Fruit fly (Drosophila melanogaster) whole organism, embryonic: ENCODE measurements around the gene axo.

Source experiments
- Bdp1 ChIP-seq: fragments of 200-800 bp; sonication (Bioruptor generic); optimal IDR thresholded peaks from 3 replicates; lab custom pipeline; 2016; ENCODE audit warnings: missing biosample characterization, missing genetic modification characterization
- CG10979 ChIP-seq: fragments of 200-800 bp; sonication (Bioruptor generic); optimal IDR thresholded peaks from 2 replicates; lab custom pipeline; 2018; ENCODE audit warnings: missing biosample characterization, mild to moderate bottlenecking, missing genetic modification characterization, moderate library complexity
- CG11247 ChIP-seq: fragments of 200-800 bp; sonication (Bioruptor generic); IDR thresholded peaks from 2 replicates; pipeline ENCODE4 v1.3.6; 2022; ENCODE audit warnings: missing biosample characterization, missing genetic modification characterization
- CG12219 ChIP-seq: fragments of 200-800 bp; sonication (Bioruptor generic); optimal IDR thresholded peaks from 3 replicates; lab custom pipeline; 2018; ENCODE audit warnings: missing biosample characterization, mild to moderate bottlenecking, missing genetic modification characterization
- CG14710 ChIP-seq: fragments of 200-800 bp; sonication (Bioruptor generic); optimal IDR thresholded peaks from 3 replicates; lab custom pipeline; 2019; ENCODE audit warnings: missing biosample characterization, mild to moderate bottlenecking, missing genetic modification characterization, moderate library complexity
- CG17912 ChIP-seq: fragments of 200-800 bp; sonication (Bioruptor generic); optimal IDR thresholded peaks from 2 replicates; lab custom pipeline; 2018; ENCODE audit warnings: missing biosample characterization, mild to moderate bottlenecking, missing genetic modification characterization
- CG30431 ChIP-seq: fragments of 200-800 bp; sonication (Bioruptor generic); optimal IDR thresholded peaks from 2 replicates; lab custom pipeline; 2017; ENCODE audit warnings: missing biosample characterization, missing genetic modification characterization
- CG31388 ChIP-seq: fragments of 200-800 bp; sonication (Bioruptor generic); optimal IDR thresholded peaks from 2 replicates; lab custom pipeline; 2016; ENCODE audit warnings: missing biosample characterization, missing genetic modification characterization
- CG33557 ChIP-seq: fragments of 200-800 bp; sonication (Bioruptor generic); optimal IDR thresholded peaks from 2 replicates; lab custom pipeline; 2019; ENCODE audit warnings: missing biosample characterization, mild to moderate bottlenecking, missing genetic modification characterization, moderate library complexity
- CG34376 ChIP-seq: fragments of 200-800 bp; sonication (Bioruptor generic); optimal IDR thresholded peaks from 2 replicates; lab custom pipeline; 2018; ENCODE audit warnings: missing biosample characterization, mild to moderate bottlenecking, missing genetic modification characterization
- CG3838 ChIP-seq: fragments of 200-800 bp; sonication (Bioruptor generic); optimal IDR thresholded peaks from 3 replicates; lab custom pipeline; 2016; ENCODE audit warnings: missing biosample characterization, missing genetic modification characterization
- CG3995 ChIP-seq: fragments of 200-800 bp; sonication (Bioruptor generic); optimal IDR thresholded peaks from 3 replicates; lab custom pipeline; 2016; ENCODE audit warnings: missing biosample characterization, missing genetic modification characterization
- CG4328 ChIP-seq: fragments of 200-800 bp; sonication (Bioruptor generic); optimal IDR thresholded peaks from 3 replicates; lab custom pipeline; 2017; ENCODE audit warnings: missing biosample characterization, missing genetic modification reagents, missing genetic modification characterization
- CG8089 ChIP-seq: fragments of 200-800 bp; sonication (Bioruptor generic); optimal IDR thresholded peaks from 3 replicates; lab custom pipeline; 2016; ENCODE audit warnings: missing biosample characterization, missing genetic modification characterization
- CG8359 ChIP-seq: fragments of 200-800 bp; sonication (Bioruptor generic); optimal IDR thresholded peaks from 2 replicates; lab custom pipeline; 2017; ENCODE audit warnings: missing biosample characterization, mild to moderate bottlenecking, missing genetic modification characterization, borderline replicate concordance
- CHES-1-like ChIP-seq: fragments of 200-800 bp; sonication (Bioruptor generic); optimal IDR thresholded peaks from 2 replicates; lab custom pipeline; 2016; ENCODE audit warnings: missing biosample characterization, missing genetic modification characterization
- Chrac-16 ChIP-seq: fragments of 200-800 bp; sonication (Bioruptor generic); optimal IDR thresholded peaks from 3 replicates; lab custom pipeline; 2016; ENCODE audit warnings: missing biosample characterization, missing genetic modification characterization
- D ChIP-seq, 2 experiments: fragments of 200-800 bp in 1 of 2; fragments of >200 bp in 1 of 2; sonication (Bioruptor generic) in 1 of 2; optimal IDR thresholded peaks; 2 replicates in 1 of 2; 3 replicates in 1 of 2; lab custom pipeline; 2017; ENCODE audit warnings: mild to moderate bottlenecking in 1 of 2, missing biosample characterization in 1 of 2, missing genetic modification characterization in 1 of 2, missing genetic modification reagents in 1 of 2
- Doc2 ChIP-seq: fragments of 200-800 bp; sonication (Bioruptor generic); IDR thresholded peaks from 2 replicates; pipeline ENCODE4 v1.3.6; 2022; ENCODE audit warnings: missing biosample characterization, missing genetic modification characterization
- Doc3 ChIP-seq: fragments of 200-800 bp; sonication (Bioruptor generic); IDR thresholded peaks from 3 replicates; pipeline ENCODE4 v1.3.6; 2022; ENCODE audit warnings: missing biosample characterization, missing genetic modification characterization; ENCODE audit not compliant: partially characterized antibody
- E2f1 ChIP-seq: fragments of 200-800 bp; sonication (Bioruptor generic); IDR thresholded peaks from 2 replicates; pipeline ENCODE4 v1.3.6; 2022; ENCODE audit warnings: missing biosample characterization, missing genetic modification characterization
- Gsc ChIP-seq: fragments of 200-800 bp; sonication (Bioruptor generic); IDR thresholded peaks from 2 replicates; pipeline ENCODE4 v1.3.6; 2022; ENCODE audit warnings: missing biosample characterization, missing genetic modification characterization
- HmgD ChIP-seq: fragments of 200-800 bp; sonication (Bioruptor generic); optimal IDR thresholded peaks from 3 replicates; lab custom pipeline; 2016; ENCODE audit warnings: missing biosample characterization, missing genetic modification characterization
- Hmx ChIP-seq: fragments of 200-800 bp; sonication (Bioruptor generic); optimal IDR thresholded peaks from 2 replicates; lab custom pipeline; 2016; ENCODE audit warnings: missing biosample characterization, missing genetic modification characterization
- Hr3 ChIP-seq: fragments of 200-800 bp; sonication (Bioruptor generic); optimal IDR thresholded peaks from 3 replicates; lab custom pipeline; 2016; ENCODE audit warnings: missing biosample characterization, missing genetic modification characterization
- NfI ChIP-seq: fragments of 200-800 bp; sonication (Bioruptor generic); optimal IDR thresholded peaks from 3 replicates; lab custom pipeline; 2018; ENCODE audit warnings: missing biosample characterization, mild to moderate bottlenecking, missing genetic modification characterization, moderate library complexity
- Oli ChIP-seq: fragments of 200-800 bp; sonication (Bioruptor generic); optimal IDR thresholded peaks from 2 replicates; lab custom pipeline; 2018; ENCODE audit warnings: missing biosample characterization, mild to moderate bottlenecking, missing genetic modification characterization, moderate library complexity
- Poxn ChIP-seq: fragments of 200-800 bp; sonication (Bioruptor generic); IDR thresholded peaks from 2 replicates; pipeline ENCODE4 v1.3.6; 2022; ENCODE audit warnings: missing biosample characterization, missing genetic modification characterization
- Sox102F ChIP-seq: fragments of 200-800 bp; sonication (Bioruptor generic); optimal IDR thresholded peaks from 2 replicates; lab custom pipeline; 2018; ENCODE audit warnings: missing biosample characterization, mild to moderate bottlenecking, missing genetic modification characterization, moderate library complexity
- YL-1 ChIP-seq: fragments of 200-800 bp; sonication (Bioruptor generic); optimal IDR thresholded peaks from 3 replicates; lab custom pipeline; 2017; ENCODE audit warnings: missing biosample characterization, mild to moderate bottlenecking, missing genetic modification characterization
- ab ChIP-seq: fragments of 200-800 bp; sonication (Bioruptor generic); optimal IDR thresholded peaks from 2 replicates; lab custom pipeline; 2016; ENCODE audit warnings: missing biosample characterization, missing genetic modification characterization
- aop ChIP-seq: fragments of 200-800 bp; sonication (Bioruptor generic); IDR thresholded peaks from 2 replicates; pipeline ENCODE4 v1.3.6; 2022; ENCODE audit warnings: missing biosample characterization, missing genetic modification characterization
- chn ChIP-seq: fragments of 200-800 bp; sonication (Bioruptor generic); optimal IDR thresholded peaks from 2 replicates; lab custom pipeline; 2016; ENCODE audit warnings: missing biosample characterization, missing genetic modification characterization
- cwo ChIP-seq: fragments of 200-800 bp; sonication (Bioruptor generic); optimal IDR thresholded peaks from 3 replicates; lab custom pipeline; 2017; ENCODE audit warnings: missing biosample characterization, missing genetic modification characterization, mild to moderate bottlenecking, moderate library complexity, missing genetic modification reagents
- dati ChIP-seq: fragments of 200-800 bp; sonication (Bioruptor generic); IDR thresholded peaks from 2 replicates; pipeline ENCODE4 v1.3.6; 2022; ENCODE audit warnings: missing biosample characterization, missing genetic modification characterization
- dm ChIP-seq: fragments of 200-800 bp; sonication (Bioruptor generic); optimal IDR thresholded peaks from 3 replicates; lab custom pipeline; 2016; ENCODE audit warnings: missing biosample characterization, missing genetic modification characterization
- ems ChIP-seq: fragments of 200-800 bp; sonication (Bioruptor generic); optimal IDR thresholded peaks from 3 replicates; lab custom pipeline; 2016; ENCODE audit warnings: missing biosample characterization, missing genetic modification characterization
- eve ChIP-seq, 2 experiments: fragments of >200 bp; optimal IDR thresholded peaks; 2 replicates each; lab custom pipeline; 2017; ENCODE audit warnings: missing biosample characterization in 2 of 2, missing genetic modification characterization in 2 of 2
- fru ChIP-seq: fragments of >200 bp; optimal IDR thresholded peaks from 2 replicates; lab custom pipeline; 2017
- hbn ChIP-seq: fragments of 200-800 bp; sonication (Bioruptor generic); IDR thresholded peaks from 2 replicates; pipeline ENCODE4 v1.3.6; 2022; ENCODE audit warnings: missing biosample characterization, missing genetic modification characterization; ENCODE audit not compliant: partially characterized antibody
- her ChIP-seq: fragments of 200-800 bp; sonication (Bioruptor generic); optimal IDR thresholded peaks from 2 replicates; lab custom pipeline; 2016; ENCODE audit warnings: missing biosample characterization, missing genetic modification characterization
- jing ChIP-seq: fragments of 200-800 bp; sonication (Bioruptor generic); optimal IDR thresholded peaks from 2 replicates; lab custom pipeline; 2018; ENCODE audit warnings: missing biosample characterization, mild to moderate bottlenecking, missing genetic modification characterization
- luna ChIP-seq: fragments of 200-800 bp; sonication (Bioruptor generic); optimal IDR thresholded peaks from 2 replicates; lab custom pipeline; 2016; ENCODE audit warnings: missing biosample characterization, missing genetic modification characterization
- nmo ChIP-seq: fragments of 200-800 bp; sonication (Bioruptor generic); optimal IDR thresholded peaks from 2 replicates; lab custom pipeline; 2018; ENCODE audit warnings: missing biosample characterization, mild to moderate bottlenecking, missing genetic modification characterization, moderate library complexity
- org-1 ChIP-seq: fragments of 200-800 bp; sonication (Bioruptor generic); optimal IDR thresholded peaks from 2 replicates; lab custom pipeline; 2017; ENCODE audit warnings: missing biosample characterization, missing genetic modification characterization
- phol ChIP-seq: fragments of 200-800 bp; sonication (Bioruptor generic); optimal IDR thresholded peaks from 3 replicates; lab custom pipeline; 2018; ENCODE audit warnings: missing biosample characterization, mild to moderate bottlenecking, missing genetic modification characterization, moderate library complexity
- seq ChIP-seq: fragments of 200-800 bp; sonication (Bioruptor generic); IDR thresholded peaks from 2 replicates; pipeline ENCODE4 v1.3.6; 2022; ENCODE audit warnings: missing biosample characterization, missing genetic modification characterization
- wor ChIP-seq: fragments of 200-800 bp; sonication (Bioruptor generic); IDR thresholded peaks from 2 replicates; pipeline ENCODE4 v1.3.6; 2022; ENCODE audit warnings: missing biosample characterization, missing genetic modification characterization
- zfh2 ChIP-seq: fragments of 200-800 bp; sonication (Bioruptor generic); optimal IDR thresholded peaks from 2 replicates; lab custom pipeline; 2016; ENCODE audit warnings: missing biosample characterization, missing genetic modification characterization

axo gene

dm6 chr3L:4624371-4625154 is 62.6 kb downstream of the axo start (continued):
- TF ChIP-seq org-1 (peak; percentile 81), jing (GFP tag; lab: Kevin White, UChicago) (peak; percentile 74), NfI (GFP tag; lab: Kevin White, UChicago) (peak; percentile 91)
- TF ChIP-seq, all 482 proteins: peak for 406

- no peak for TF ChIP-seq her
- TF ChIP-seq zfh2 (GFP tag; lab: Kevin White, UChicago) = no peak
- no peak for TF ChIP-seq CG3838 (GFP tag; lab: Kevin White, UChicago)
- TF ChIP-seq CG11247 = no peak
- TF ChIP-seq CG8359 (GFP tag; lab: Kevin White, UChicago) = no peak
- TF ChIP-seq wor (GFP tag; lab: Robert Waterston, UW) = no peak
- TF ChIP-seq Doc2 (GFP tag; lab: Robert Waterston, UW) = no peak
- TF ChIP-seq Chrac-16 (GFP tag; lab: Kevin White, UChicago) = no peak
- no peak for TF ChIP-seq CG31388
- no peak for TF ChIP-seq hbn (GFP tag; lab: Robert Waterston, UW)
- no peak for TF ChIP-seq CHES-1-like (GFP tag; lab: Kevin White, UChicago)
- TF ChIP-seq Hmx = no peak
- no peak for TF ChIP-seq CG12219 (GFP tag; lab: Kevin White, UChicago)
- no peak for TF ChIP-seq seq (GFP tag; lab: Robert Waterston, UW)
- TF ChIP-seq CG3995 (GFP tag; lab: Kevin White, UChicago) = no peak
- no peak for TF ChIP-seq CG34376 (GFP tag; lab: Kevin White, UChicago)
- TF ChIP-seq Gsc (GFP tag; lab: Robert Waterston, UW) = no peak
- no peak for TF ChIP-seq ab (GFP tag; lab: Kevin White, UChicago)
- no peak for TF ChIP-seq CG33557 (GFP tag; lab: Kevin White, UChicago)
- no peak for TF ChIP-seq HmgD (GFP tag; lab: Kevin White, UChicago)
- TF ChIP-seq fru (lab: Kevin White, UChicago) = no peak
- TF ChIP-seq Poxn (GFP tag; lab: Robert Waterston, UW) = no peak
- no peak for TF ChIP-seq dm (GFP tag; lab: Kevin White, UChicago)
- no peak for TF ChIP-seq YL-1 (GFP tag; lab: Kevin White, UChicago)
- TF ChIP-seq phol (tag; lab: Kevin White, UChicago) = peak; percentile 47
- peak; percentile 29 for TF ChIP-seq nmo (GFP tag; lab: Kevin White, UChicago)
- TF ChIP-seq E2f1 = no peak
- TF ChIP-seq dati (GFP tag; lab: Robert Waterston, UW) = no peak
- peak; percentile 5 for TF ChIP-seq CG10979 (tag; lab: Kevin White, UChicago)
- TF ChIP-seq chn (GFP tag; lab: Kevin White, UChicago) = no peak
- peak in 1 of 2 experiments; percentile 85 for TF ChIP-seq eve (GFP tag; optimal IDR thresholded peaks at IDR 0.05; lab: Kevin White, UChicago)
- TF ChIP-seq ems = no peak
- no peak for TF ChIP-seq luna
- no peak for TF ChIP-seq Bdp1 (GFP tag; lab: Kevin White, UChicago)
- no peak for TF ChIP-seq Doc3 (GFP tag; lab: Robert Waterston, UW)
- no peak for TF ChIP-seq D (optimal IDR thresholded peaks at IDR 0.05; lab: Kevin White, UChicago)
- TF ChIP-seq D (GFP tag; optimal IDR thresholded peaks at IDR 0.05; lab: Kevin White, UChicago) = no peak
- no peak for TF ChIP-seq cwo
- TF ChIP-seq Oli (tag; lab: Kevin White, UChicago) = peak; percentile 6
- TF ChIP-seq aop (GFP tag; lab: Robert Waterston, UW) = no peak
- no peak for TF ChIP-seq CG17912 (GFP tag; lab: Kevin White, UChicago)
- peak; percentile 40 for TF ChIP-seq Sox102F (GFP tag; lab: Kevin White, UChicago)
- no peak for TF ChIP-seq CG8089 (GFP tag; lab: Kevin White, UChicago)
- TF ChIP-seq CG14710 (tag; lab: Kevin White, UChicago) = peak; percentile 19
- no peak for TF ChIP-seq CG30431 (GFP tag; lab: Kevin White, UChicago)
- TF ChIP-seq CG4328 (GFP tag; lab: Kevin White, UChicago) = no peak
- no peak for TF ChIP-seq Hr3 (GFP tag; lab: Kevin White, UChicago)
Measured at dm6 chr3L:4623870-4624269, 63.2 kb downstream of the axo start.
